Worm (Caenorhabditis elegans): ENCODE measurements around the gene F59B10.5.

DNA sequence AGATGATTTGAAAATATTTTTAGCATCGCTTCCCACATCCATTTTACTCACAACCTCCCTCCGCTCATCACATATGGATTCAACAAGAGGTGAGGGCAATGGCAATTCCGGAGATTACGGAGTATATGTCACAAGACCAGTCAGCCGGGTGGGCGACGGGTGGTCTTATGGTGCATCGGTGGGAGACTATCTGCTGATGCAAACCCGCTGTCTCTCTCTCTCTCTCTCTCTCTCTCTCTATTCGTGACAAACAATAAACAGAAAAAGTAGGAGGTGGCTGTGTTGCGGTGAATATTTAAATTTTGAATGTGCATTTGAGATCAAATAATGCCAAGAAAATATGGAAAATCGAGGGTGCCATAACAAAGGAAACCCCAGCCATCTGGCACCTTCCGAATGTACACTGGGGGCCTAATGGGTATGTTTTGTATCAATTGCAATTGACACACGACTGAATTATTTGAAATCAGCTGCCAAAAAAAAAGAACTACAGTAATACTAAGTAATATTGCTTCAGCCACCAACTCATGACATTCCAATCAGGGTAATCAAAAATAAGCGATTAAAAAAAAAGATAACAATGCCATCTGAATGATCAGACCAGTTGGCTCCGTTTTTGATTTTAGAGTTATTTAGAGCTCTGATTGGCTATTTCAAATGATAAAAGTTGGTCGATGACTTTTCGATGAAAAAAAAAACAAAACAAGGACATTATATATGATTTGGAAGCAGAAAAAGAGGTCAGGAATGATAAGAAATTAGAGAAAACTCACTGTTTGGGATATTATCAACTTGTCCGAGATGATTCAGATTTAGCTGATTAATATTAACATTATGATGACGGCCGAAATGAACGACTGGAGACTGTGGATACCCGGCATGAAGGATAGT, 24.6 kb upstream of the F59B10.5 start:
- TF ChIP-seq ceh-6 (GFP tag; optimal IDR thresholded peaks at IDR 0.05) (no peak), ceh-18 (tag; optimal IDR thresholded peaks at IDR 0.05) (no peak), sox-4 (tag; optimal IDR thresholded peaks at IDR 0.05) (no peak)
